Fruit fly (Drosophila melanogaster) whole organism, prepupa: ENCODE measurements around the gene Tusp.

Experiments used
- CG10631 ChIP-seq: fragments of 200-800 bp; sonication (Bioruptor generic); optimal IDR thresholded peaks from 2 replicates; lab custom pipeline; 2016; ENCODE audit warnings: missing biosample characterization, missing genetic modification characterization
- CG1621 ChIP-seq: fragments of 200-800 bp; sonication (Bioruptor generic); optimal IDR thresholded peaks from 3 replicates; lab custom pipeline; 2018; ENCODE audit warnings: missing biosample characterization, mild to moderate bottlenecking, missing genetic modification characterization

- TF ChIP-seq CG10631 (no peak), CG1621 (no peak)
Observed at dm6 chr3R:27570692-27571091, 37.0 kb upstream of the Tusp start.
